Fruit fly (Drosophila melanogaster): ENCODE results near the gene Septin4.
A peak's percentile ranks its signal among the peaks of the same experiment; 100 is the strongest.

Gene Septin4

dm6 chrX:16644535-16645131, 50.3 kb downstream of the Septin4 start (continued):
- TF ChIP-seq dati (GFP tag; IDR thresholded peaks at IDR 0.05) (no peak), row (GFP tag; IDR thresholded peaks at IDR 0.05) (no peak), CG2678 (tag; optimal IDR thresholded peaks at IDR 0.05) (peak; percentile 64), NFAT (GFP tag; IDR thresholded peaks at IDR 0.05) (no peak), CG8089 (GFP tag; optimal IDR thresholded peaks at IDR 0.05) (no peak), al (GFP tag; IDR thresholded peaks at IDR 0.05) (no peak), Aef1 (GFP tag; IDR thresholded peaks at IDR 0.05) (no peak), Sox100B (GFP tag; optimal IDR thresholded peaks at IDR 0.05) (peak; percentile 45), CG6854 (GFP tag; optimal IDR thresholded peaks at IDR 0.05) (no peak), Sox102F (GFP tag; optimal IDR thresholded peaks at IDR 0.05) (peak; percentile 49), Chrac-16 (GFP tag; optimal IDR thresholded peaks at IDR 0.05) (no peak), Kr (GFP tag; optimal IDR thresholded peaks at IDR 0.05) (peak; percentile 49), Ssrp (tag; optimal IDR thresholded peaks at IDR 0.05) (no peak), CG13287 (GFP tag; IDR thresholded peaks at IDR 0.05; ENCODE audit: partially characterized antibody) (no peak), CG6683 (GFP tag; optimal IDR thresholded peaks at IDR 0.05) (no peak), CG4854 (GFP tag; optimal IDR thresholded peaks at IDR 0.05) (no peak), CG10654 (GFP tag; optimal IDR thresholded peaks at IDR 0.05) (no peak), CG15269 (tag; optimal IDR thresholded peaks at IDR 0.05) (no peak), CG42726 (GFP tag; IDR thresholded peaks at IDR 0.05; ENCODE audit: partially characterized antibody) (no peak), Bteb2 (GFP tag; optimal IDR thresholded peaks at IDR 0.05) (no peak), ash1 (GFP tag; optimal IDR thresholded peaks at IDR 0.05) (peak; percentile 20), CG31224 (GFP tag; IDR thresholded peaks at IDR 0.05) (no peak), pros (GFP tag; optimal IDR thresholded peaks at IDR 0.05) (no peak), z (GFP tag; IDR thresholded peaks at IDR 0.05) (0 out of 3 replicates have a peak, but pooled peaks have one; percentile 28), phol (tag; optimal IDR thresholded peaks at IDR 0.05) (no peak), CG13775 (GFP tag; optimal IDR thresholded peaks at IDR 0.05) (no peak), Hmx (GFP tag; optimal IDR thresholded peaks at IDR 0.05) (no peak), slou (GFP tag; optimal IDR thresholded peaks at IDR 0.05) (no peak), CG7928 (GFP tag; optimal IDR thresholded peaks at IDR 0.05) (no peak), HHEX (GFP tag; optimal IDR thresholded peaks at IDR 0.05) (peak; percentile 14), ind (GFP tag; optimal IDR thresholded peaks at IDR 0.05) (no peak), CG16779 (GFP tag; IDR thresholded peaks at IDR 0.05) (no peak), CG15011 (GFP tag; optimal IDR thresholded peaks at IDR 0.05) (peak; percentile 10), bigmax (GFP tag; optimal IDR thresholded peaks at IDR 0.05) (no peak), CG8765 (GFP tag; IDR thresholded peaks at IDR 0.05) (0 out of 2 replicates have a peak, but pooled peaks have one; percentile 11), Oli (tag; optimal IDR thresholded peaks at IDR 0.05) (no peak), B-H1 (GFP tag; IDR thresholded peaks at IDR 0.05) (no peak; the same call in 2 of the 3 replicates), CG4424 (GFP tag; optimal IDR thresholded peaks at IDR 0.05) (no peak), bowl (GFP tag; IDR thresholded peaks at IDR 0.05) (no peak), sim (GFP tag; IDR thresholded peaks at IDR 0.05) (no peak), cg (GFP tag; optimal IDR thresholded peaks at IDR 0.05) (no peak), ssp (GFP tag; IDR thresholded peaks at IDR 0.05) (no peak), HLH3B (GFP tag; IDR thresholded peaks at IDR 0.05) (peak; percentile 49; the same call in 1 of the 2 replicates), Nf-YA (GFP tag; IDR thresholded peaks at IDR 0.05) (0 out of 2 replicates have a peak, but pooled peaks have one; percentile 28), CG11398 (GFP tag; optimal IDR thresholded peaks at IDR 0.05) (peak; percentile 65), CG9437 (GFP tag; optimal IDR thresholded peaks at IDR 0.05) (no peak), CG6765 (GFP tag; optimal IDR thresholded peaks at IDR 0.05) (no peak), CG5245 (GFP tag; optimal IDR thresholded peaks at IDR 0.05) (no peak), CG1832 (GFP tag; optimal IDR thresholded peaks at IDR 0.05) (no peak), eve (GFP tag; optimal IDR thresholded peaks at IDR 0.05) (no peak), CG7745 (tag; optimal IDR thresholded peaks at IDR 0.05) (peak; percentile 66)

Measured in whole organism, embryonic.